Worm (Caenorhabditis elegans): Measurements from ENCODE around the gene K11D12.6.

The K11D12.6 gene

ce11 chrV:4987097-4987496 lies 47.9 kb downstream of the K11D12.6 start, which contains the start of gene ncx-8:
ncx-8 (minus strand) TSS chrV:4987197.
- no peak for TF ChIP-seq ets-4 (tag; optimal IDR thresholded peaks at IDR 0.05)
- TF ChIP-seq ref-2 (tag; optimal IDR thresholded peaks at IDR 0.05): no peak
- no peak for TF ChIP-seq T23F11.4 (GFP tag; optimal IDR thresholded peaks at IDR 0.05)
- no peak for TF ChIP-seq K09A11.1 (tag; optimal IDR thresholded peaks at IDR 0.05; ENCODE audit: insufficient read depth)
- no peak for TF ChIP-seq nhr-232 (tag; optimal IDR thresholded peaks at IDR 0.05)
- no peak for TF ChIP-seq odd-2 (tag; optimal IDR thresholded peaks at IDR 0.05)
- TF ChIP-seq hlh-13 (GFP tag; optimal IDR thresholded peaks at IDR 0.05): no peak
- TF ChIP-seq rnt-1 (tag; optimal IDR thresholded peaks at IDR 0.05): no peak
- no peak for TF ChIP-seq C38D4.7 (GFP tag; optimal IDR thresholded peaks at IDR 0.05)
- TF ChIP-seq fax-1 (tag; optimal IDR thresholded peaks at IDR 0.05): no peak
- TF ChIP-seq ztf-16 (tag; optimal IDR thresholded peaks at IDR 0.05): no peak
- no peak for TF ChIP-seq sox-2 (GFP tag; IDR thresholded peaks at IDR 0.05)
- no peak for TF ChIP-seq elt-4 (tag; optimal IDR thresholded peaks at IDR 0.05)

All from whole organism, late embryonic.